Fruit fly (Drosophila melanogaster): ENCODE measurements around the gene CG10413.

CG10413 gene

dm6 chr2L:18599152-18599551 lies 5.9 kb downstream of the CG10413 start:
- TF ChIP-seq acj6 (GFP tag; optimal IDR thresholded peaks at IDR 0.05) (no peak), CG11902 (GFP tag; optimal IDR thresholded peaks at IDR 0.05) (no peak), CG11762 (GFP tag; optimal IDR thresholded peaks at IDR 0.05; ENCODE audit: insufficient read depth) (no peak), net (GFP tag; optimal IDR thresholded peaks at IDR 0.05) (no peak), fd59A (GFP tag; optimal IDR thresholded peaks at IDR 0.05) (no peak), Ets96B (tag; optimal IDR thresholded peaks at IDR 0.05) (no peak), CG6163 (GFP tag; IDR thresholded peaks at IDR 0.05) (no peak), Sox14 (GFP tag; optimal IDR thresholded peaks at IDR 0.05) (no peak), Hr38 (GFP tag; optimal IDR thresholded peaks at IDR 0.05) (no peak), CG4318 (GFP tag; optimal IDR thresholded peaks at IDR 0.05) (no peak), Eip75B (GFP tag; optimal IDR thresholded peaks at IDR 0.05) (no peak)

- TF ChIP-seq CG10669 (GFP tag; optimal IDR thresholded peaks at IDR 0.05) (no peak), CG11294 (GFP tag; IDR thresholded peaks at IDR 0.05) (no peak), CG6163 (GFP tag; IDR thresholded peaks at IDR 0.05) (no peak), CG3919 (GFP tag; optimal IDR thresholded peaks at IDR 0.05) (no peak), Smox (GFP tag; optimal IDR thresholded peaks at IDR 0.05) (no peak), CG8319 (GFP tag; optimal IDR thresholded peaks at IDR 0.05) (no peak), CG16779 (tag; optimal IDR thresholded peaks at IDR 0.05) (no peak), CG11762 (GFP tag; optimal IDR thresholded peaks at IDR 0.05; ENCODE audit: insufficient read depth) (no peak), CG3032 (tag; optimal IDR thresholded peaks at IDR 0.05) (no peak), pdm3 (GFP tag; optimal IDR thresholded peaks at IDR 0.05) (no peak), lz (GFP tag; optimal IDR thresholded peaks at IDR 0.05) (no peak), net (GFP tag; optimal IDR thresholded peaks at IDR 0.05) (no peak)
These were observed 6.8 kb downstream of the CG10413 start for dm6 chr2L:18598150-18598723.

dm6 chr2L:18596871-18597338 lies 8.1 kb downstream of the CG10413 start, which contains the start of gene amos:
TSS of gene amos (minus strand) at chr2L:18596921.
- TF ChIP-seq CG15336 (GFP tag; IDR thresholded peaks at IDR 0.05), result no peak
- no peak for TF ChIP-seq Hr38 (GFP tag; optimal IDR thresholded peaks at IDR 0.05)
- TF ChIP-seq CG6792 (GFP tag; optimal IDR thresholded peaks at IDR 0.05), result no peak
- no peak for TF ChIP-seq CG11762 (GFP tag; optimal IDR thresholded peaks at IDR 0.05; ENCODE audit: insufficient read depth)
- no peak for TF ChIP-seq CG10669 (GFP tag; optimal IDR thresholded peaks at IDR 0.05)

dm6 chr2L:18590942-18591257 lies 14.1 kb downstream of the CG10413 start:
- TF ChIP-seq Eip93F (GFP tag; optimal IDR thresholded peaks at IDR 0.05) (no peak), CG8119 (GFP tag; IDR thresholded peaks at IDR 0.05) (no peak), CG6163 (GFP tag; IDR thresholded peaks at IDR 0.05) (no peak), cyc (GFP tag; optimal IDR thresholded peaks at IDR 0.05) (no peak), CG1621 (tag; optimal IDR thresholded peaks at IDR 0.05) (no peak), Smox (GFP tag; optimal IDR thresholded peaks at IDR 0.05) (no peak), fd85E (GFP tag; optimal IDR thresholded peaks at IDR 0.05) (no peak), Blimp-1 (GFP tag; optimal IDR thresholded peaks at IDR 0.05) (no peak), eg (GFP tag; IDR thresholded peaks at IDR 0.05) (no peak), Met (GFP tag; optimal IDR thresholded peaks at IDR 0.05) (no peak), Eip75B (GFP tag; optimal IDR thresholded peaks at IDR 0.05) (no peak), topi (GFP tag; optimal IDR thresholded peaks at IDR 0.05) (no peak), Sox15 (GFP tag; optimal IDR thresholded peaks at IDR 0.05) (no peak), Hr4 (GFP tag; optimal IDR thresholded peaks at IDR 0.05) (no peak), ss (GFP tag; optimal IDR thresholded peaks at IDR 0.05) (no peak), CG11902 (GFP tag; optimal IDR thresholded peaks at IDR 0.05) (no peak)

All from whole organism, prepupa.